Worm (Caenorhabditis elegans) whole organism, mixed stage, embryonic: Measurements from ENCODE around the gene pph-5.

Experiments used
- M03D4.4 ChIP-seq: sonication (generic microtip); optimal IDR thresholded peaks from 2 replicates; lab custom pipeline; 2017; ENCODE audit warnings: mild to moderate bottlenecking, missing genetic modification characterization, missing compliant biosample characterization
- bed-3 ChIP-seq: fragments of 200-800 bp; sonication (Bioruptor generic); optimal IDR thresholded peaks from 3 replicates; lab custom pipeline; 2018; ENCODE audit warnings: mild to moderate bottlenecking, missing genetic modification characterization, moderate library complexity, missing compliant biosample characterization
- blmp-1 ChIP-seq: fragments of 150-350 bp; optimal IDR thresholded peaks from 2 replicates; lab custom pipeline; 2014; ENCODE audit warnings: missing biosample characterization, missing genetic modification characterization
- ceh-39 ChIP-seq: fragments of 150-350 bp; optimal IDR thresholded peaks from 2 replicates; lab custom pipeline; 2014; ENCODE audit warnings: missing biosample characterization, missing genetic modification characterization
- ceh-43 ChIP-seq: fragments of 200-800 bp; sonication (Bioruptor generic); optimal IDR thresholded peaks from 2 replicates; lab custom pipeline; 2018; ENCODE audit warnings: mild to moderate bottlenecking, missing genetic modification characterization, moderate library complexity, missing compliant biosample characterization
- ceh-83 ChIP-seq: fragments of 200-800 bp; sonication (Bioruptor generic); optimal IDR thresholded peaks from 2 replicates; lab custom pipeline; 2018; ENCODE audit warnings: mild to moderate bottlenecking, missing genetic modification characterization, missing compliant biosample characterization
- ces-1 ChIP-seq: fragments of 150-350 bp; optimal IDR thresholded peaks from 2 replicates; lab custom pipeline; 2014; ENCODE audit warnings: missing biosample characterization, missing genetic modification reagents, missing genetic modification characterization
- drap-1 ChIP-seq: fragments of 200-800 bp; sonication (Bioruptor generic); optimal IDR thresholded peaks from 3 replicates; lab custom pipeline; 2018; ENCODE audit warnings: mild to moderate bottlenecking, missing genetic modification characterization, missing compliant biosample characterization
- elt-1 ChIP-seq: sonication (generic microtip); optimal IDR thresholded peaks from 2 replicates; lab custom pipeline; 2017; ENCODE audit warnings: missing genetic modification characterization, mild to moderate bottlenecking, missing compliant biosample characterization, antibody characterized with exemption, moderate library complexity, borderline replicate concordance; ENCODE audit not compliant: insufficient read depth
- elt-3 ChIP-seq: fragments of 150-350 bp; optimal IDR thresholded peaks from 2 replicates; lab custom pipeline; 2014; ENCODE audit warnings: missing biosample characterization, missing genetic modification characterization
- flh-1 ChIP-seq: fragments of 200-800 bp; sonication (Bioruptor generic); optimal IDR thresholded peaks from 2 replicates; lab custom pipeline; 2018; ENCODE audit warnings: mild to moderate bottlenecking, missing genetic modification characterization, moderate library complexity, missing compliant biosample characterization
- ham-2 ChIP-seq: fragments of 200-800 bp; sonication (Bioruptor generic); optimal IDR thresholded peaks from 2 replicates; lab custom pipeline; 2018; ENCODE audit warnings: mild to moderate bottlenecking, missing genetic modification characterization, missing compliant biosample characterization
- hlh-1 ChIP-seq: fragments of 150-350 bp; optimal IDR thresholded peaks from 2 replicates; lab custom pipeline; 2014; ENCODE audit warnings: missing biosample characterization, missing genetic modification reagents, missing genetic modification characterization
- lin-32 ChIP-seq: fragments of 200-800 bp; sonication (Bioruptor generic); optimal IDR thresholded peaks from 2 replicates; lab custom pipeline; 2018; ENCODE audit warnings: mild to moderate bottlenecking, missing genetic modification characterization, missing compliant biosample characterization
- lsy-2 ChIP-seq: fragments of 150-350 bp; optimal IDR thresholded peaks from 2 replicates; lab custom pipeline; 2014; ENCODE audit warnings: missing biosample characterization, missing genetic modification characterization
- mab-5 ChIP-seq: fragments of 150-350 bp; optimal IDR thresholded peaks from 2 replicates; lab custom pipeline; 2014; ENCODE audit warnings: missing biosample characterization, missing genetic modification characterization
- mep-1 ChIP-seq: fragments of 150-350 bp; optimal IDR thresholded peaks from 2 replicates; lab custom pipeline; 2017; ENCODE audit warnings: missing biosample characterization, missing genetic modification reagents, missing genetic modification characterization, inconsistent platforms
- nhr-12 ChIP-seq: fragments of 150-350 bp; optimal IDR thresholded peaks from 2 replicates; lab custom pipeline; 2014; ENCODE audit warnings: missing biosample characterization, missing genetic modification characterization
- nhr-2 ChIP-seq: fragments of 150-350 bp; optimal IDR thresholded peaks from 2 replicates; lab custom pipeline; 2014; ENCODE audit warnings: missing biosample characterization, missing genetic modification characterization
- nhr-28 ChIP-seq: fragments of 150-350 bp; optimal IDR thresholded peaks from 2 replicates; lab custom pipeline; 2014; ENCODE audit warnings: missing biosample characterization, missing genetic modification characterization
- nhr-76 ChIP-seq: sonication (generic microtip); optimal IDR thresholded peaks from 2 replicates; lab custom pipeline; 2017; ENCODE audit warnings: missing biosample characterization, missing genetic modification characterization
- pha-4 ChIP-seq: fragments of 150-350 bp; optimal IDR thresholded peaks from 2 replicates; lab custom pipeline; 2018; ENCODE audit warnings: missing biosample characterization, missing genetic modification reagents, missing genetic modification characterization
- sem-2 ChIP-seq: fragments of 200-800 bp; sonication (Bioruptor generic); optimal IDR thresholded peaks from 2 replicates; lab custom pipeline; 2018; ENCODE audit warnings: mild to moderate bottlenecking, missing genetic modification characterization, missing compliant biosample characterization
- snpc-4 ChIP-seq: fragments of 150-350 bp; optimal IDR thresholded peaks from 2 replicates; lab custom pipeline; 2014; ENCODE audit warnings: missing biosample characterization, missing genetic modification characterization
- sptf-1 ChIP-seq: sonication (generic microtip); optimal IDR thresholded peaks from 2 replicates; lab custom pipeline; 2017; ENCODE audit warnings: mild to moderate bottlenecking, missing genetic modification characterization, moderate library complexity, missing compliant biosample characterization
- tbx-8 ChIP-seq: fragments of 200-800 bp; sonication (Bioruptor generic); optimal IDR thresholded peaks from 2 replicates; lab custom pipeline; 2018; ENCODE audit warnings: mild to moderate bottlenecking, missing genetic modification characterization, moderate library complexity, missing compliant biosample characterization
- unc-120 ChIP-seq: sonication (generic microtip); optimal IDR thresholded peaks from 2 replicates; lab custom pipeline; 2017; ENCODE audit warnings: missing genetic modification characterization, missing compliant biosample characterization; ENCODE audit not compliant: poor library complexity, severe bottlenecking
- unc-62 ChIP-seq: fragments of 150-350 bp; optimal IDR thresholded peaks from 2 replicates; lab custom pipeline; 2014; ENCODE audit warnings: missing biosample characterization, missing genetic modification reagents, missing genetic modification characterization
- zip-8 ChIP-seq: fragments of 150-350 bp; optimal IDR thresholded peaks from 2 replicates; lab custom pipeline; 2014; ENCODE audit warnings: missing biosample characterization, missing genetic modification characterization

pph-5 gene

ce11 chrV:19175714-19176113 is 14.6 kb upstream of the pph-5 start:
- no peak for TF ChIP-seq nhr-28 (tag; lab: Kevin White, UChicago)
- TF ChIP-seq pha-4 (tag; lab: Kevin White, UChicago): no peak
- no peak for TF ChIP-seq lsy-2 (tag; lab: Kevin White, UChicago)
- no peak for TF ChIP-seq ceh-39
- TF ChIP-seq sptf-1 (tag; lab: Kevin White, UChicago): no peak
- TF ChIP-seq M03D4.4 (tag; lab: Kevin White, UChicago): no peak
- no peak for TF ChIP-seq mep-1 (tag; lab: Kevin White, UChicago)
- TF ChIP-seq zip-8 (tag; lab: Kevin White, UChicago): no peak
- TF ChIP-seq, all 35 proteins: peak for 0

- TF ChIP-seq sem-2 (GFP tag; lab: Kevin White, UChicago): no peak
- peak; percentile 85 for TF ChIP-seq ces-1
- TF ChIP-seq, all 35 proteins: peak for 1
Observed at ce11 chrV:19177070-19177469, 13.3 kb upstream of the pph-5 start.

- no peak for TF ChIP-seq zip-8 (tag; lab: Kevin White, UChicago)
- TF ChIP-seq nhr-76 (tag; lab: Kevin White, UChicago): no peak
- no peak for TF ChIP-seq unc-62 (GFP tag; lab: Kevin White, UChicago)
- no peak for TF ChIP-seq nhr-12 (tag; lab: Kevin White, UChicago)
- no peak for TF ChIP-seq elt-1 (tag; lab: Kevin White, UChicago)
- no peak for TF ChIP-seq ham-2 (GFP tag; lab: Kevin White, UChicago)
- no peak for TF ChIP-seq ceh-83
- no peak for TF ChIP-seq unc-120 (tag; lab: Kevin White, UChicago)
- no peak for TF ChIP-seq pha-4 (tag; lab: Kevin White, UChicago)
- no peak for TF ChIP-seq sptf-1 (tag; lab: Kevin White, UChicago)
- no peak for TF ChIP-seq sem-2 (GFP tag; lab: Kevin White, UChicago)
- no peak for TF ChIP-seq ceh-39
- TF ChIP-seq lin-32 (GFP tag; lab: Kevin White, UChicago): no peak
- no peak for TF ChIP-seq ceh-43 (GFP tag; lab: Kevin White, UChicago)
- TF ChIP-seq drap-1 (GFP tag; lab: Kevin White, UChicago): no peak
- no peak for TF ChIP-seq mep-1 (tag; lab: Kevin White, UChicago)
- TF ChIP-seq mab-5: no peak
- no peak for TF ChIP-seq snpc-4
- TF ChIP-seq flh-1 (GFP tag; lab: Kevin White, UChicago): no peak
- no peak for TF ChIP-seq bed-3
Observed at ce11 chrV:19177804-19178203, 12.5 kb upstream of the pph-5 start.

ce11 chrV:19178896-19179295 is 11.5 kb upstream of the pph-5 start:
- TF ChIP-seq ces-1 (peak; percentile 70), mab-5 (no peak), tbx-8 (GFP tag; lab: Kevin White, UChicago) (no peak), sem-2 (GFP tag; lab: Kevin White, UChicago) (no peak), ham-2 (GFP tag; lab: Kevin White, UChicago) (no peak), ceh-39 (no peak)

ce11 chrV:19181684-19182083 is 8.7 kb upstream of the pph-5 start:
- peak; percentile 45 for TF ChIP-seq lsy-2 (tag; lab: Kevin White, UChicago)
- no peak for TF ChIP-seq flh-1 (GFP tag; lab: Kevin White, UChicago)
- no peak for TF ChIP-seq ces-1
- no peak for TF ChIP-seq blmp-1 (tag; lab: Kevin White, UChicago)
- no peak for TF ChIP-seq elt-1 (tag; lab: Kevin White, UChicago)
- TF ChIP-seq hlh-1 (tag; lab: Kevin White, UChicago): peak; percentile 38
- TF ChIP-seq bed-3: no peak
- TF ChIP-seq unc-62 (GFP tag; lab: Kevin White, UChicago): peak; percentile 83

ce11 chrV:19201190-19201589 is 10.8 kb downstream of the pph-5 start:
- TF ChIP-seq nhr-76 (tag; lab: Kevin White, UChicago): no peak

- TF ChIP-seq unc-62 (GFP tag; lab: Kevin White, UChicago) (no peak), elt-3 (tag; lab: Kevin White, UChicago) (no peak), pha-4 (tag; lab: Kevin White, UChicago) (no peak), drap-1 (GFP tag; lab: Kevin White, UChicago) (no peak), unc-120 (tag; lab: Kevin White, UChicago) (no peak), nhr-76 (tag; lab: Kevin White, UChicago) (no peak), nhr-2 (tag; lab: Kevin White, UChicago) (no peak), nhr-12 (tag; lab: Kevin White, UChicago) (no peak)
Observed at ce11 chrV:19202800-19203199, 12.5 kb downstream of the pph-5 start.
